Fruit fly (Drosophila melanogaster): Measurements from ENCODE around the gene CG14841.
A peak's percentile ranks its signal among the peaks of the same experiment; 100 is the strongest.

The CG14841 gene

dm6 chr3R:14311027-14311426 is 48.8 kb upstream of the CG14841 start (continued):
- TF ChIP-seq D19B (GFP tag; optimal IDR thresholded peaks at IDR 0.05) (no peak), CG15601 (tag; optimal IDR thresholded peaks at IDR 0.05) (peak; percentile 5), p53 (GFP tag; optimal IDR thresholded peaks at IDR 0.05) (no peak), dmrt11E (tag; optimal IDR thresholded peaks at IDR 0.05) (peak; percentile 16), CG2120 (GFP tag; optimal IDR thresholded peaks at IDR 0.05) (peak; percentile 41), tgo (GFP tag; IDR thresholded peaks at IDR 0.05) (peak; percentile 40; the same call in 1 of the 3 replicates), CTCF (GFP tag; optimal IDR thresholded peaks at IDR 0.05) (no peak), Six4 (GFP tag; optimal IDR thresholded peaks at IDR 0.05) (no peak), CG17359 (tag; optimal IDR thresholded peaks at IDR 0.05) (no peak), MTF-1 (GFP tag; optimal IDR thresholded peaks at IDR 0.05; ENCODE audit: borderline replicate concordance) (no peak), unc-4 (GFP tag; IDR thresholded peaks at IDR 0.05; ENCODE audit: partially characterized antibody) (no peak), Meics (GFP tag; optimal IDR thresholded peaks at IDR 0.05) (peak; percentile 38), CG16863 (GFP tag; optimal IDR thresholded peaks at IDR 0.05) (peak; percentile 2), row (GFP tag; IDR thresholded peaks at IDR 0.05) (peak; percentile 45; the same call in 2 of the 3 replicates), CG14050 (GFP tag; IDR thresholded peaks at IDR 0.05) (no peak), CG14014 (GFP tag; IDR thresholded peaks at IDR 0.05) (no peak), CG1529 (GFP tag; optimal IDR thresholded peaks at IDR 0.05) (no peak), pho (GFP tag; optimal IDR thresholded peaks at IDR 0.05) (no peak), CG11696 (GFP tag; IDR thresholded peaks at IDR 0.05) (no peak), CG31224 (GFP tag; IDR thresholded peaks at IDR 0.05) (no peak), Fer3 (tag; optimal IDR thresholded peaks at IDR 0.05) (peak; percentile 18), PHDP (tag; optimal IDR thresholded peaks at IDR 0.05) (no peak), CG17612 (GFP tag; IDR thresholded peaks at IDR 0.05) (no peak), Dbx (GFP tag; IDR thresholded peaks at IDR 0.05) (no peak), ttk (GFP tag; IDR thresholded peaks at IDR 0.05) (no peak), zen2 (GFP tag; IDR thresholded peaks at IDR 0.05; ENCODE audit: partially characterized antibody) (no peak), CG18619 (GFP tag; optimal IDR thresholded peaks at IDR 0.05) (no peak), CG4617 (GFP tag; optimal IDR thresholded peaks at IDR 0.05; ENCODE audit: borderline replicate concordance) (no peak), lmd (GFP tag; IDR thresholded peaks at IDR 0.05) (peak; percentile 55; the same call in 1 of the 2 replicates), zen (tag; optimal IDR thresholded peaks at IDR 0.05) (no peak), wor (GFP tag; IDR thresholded peaks at IDR 0.05) (no peak), sens (GFP tag) (peak; percentile 84), CG9437 (GFP tag; optimal IDR thresholded peaks at IDR 0.05) (no peak), pfk (GFP tag; optimal IDR thresholded peaks at IDR 0.05) (no peak), nerfin-1 (tag; optimal IDR thresholded peaks at IDR 0.05) (no peak), ac (GFP tag; optimal IDR thresholded peaks at IDR 0.05) (no peak), CG11093 (GFP tag; IDR thresholded peaks at IDR 0.05) (no peak), ERR (GFP tag; optimal IDR thresholded peaks at IDR 0.05) (no peak), CG18764 (GFP tag; optimal IDR thresholded peaks at IDR 0.05) (no peak), CG17829 (tag; optimal IDR thresholded peaks at IDR 0.05) (peak; percentile 25), D (optimal IDR thresholded peaks at IDR 0.05) (no peak), D (GFP tag; optimal IDR thresholded peaks at IDR 0.05) (no peak), danr (GFP tag; IDR thresholded peaks at IDR 0.05) (peak; percentile 33; the same call in 1 of the 2 replicates), CG11723 (GFP tag; optimal IDR thresholded peaks at IDR 0.05) (no peak), NfI (GFP tag; optimal IDR thresholded peaks at IDR 0.05) (no peak), mld (GFP tag; IDR thresholded peaks at IDR 0.05; ENCODE audit: partially characterized antibody) (no peak), CG15011 (GFP tag; optimal IDR thresholded peaks at IDR 0.05) (no peak), CG12659 (GFP tag; optimal IDR thresholded peaks at IDR 0.05) (no peak), CG4328 (GFP tag; optimal IDR thresholded peaks at IDR 0.05) (no peak), CG10431 (GFP tag; optimal IDR thresholded peaks at IDR 0.05) (no peak), CG15479 (GFP tag; optimal IDR thresholded peaks at IDR 0.05) (no peak), Sox100B (GFP tag; optimal IDR thresholded peaks at IDR 0.05) (no peak)

Data from whole organism, embryonic.